Worm (Caenorhabditis elegans) whole organism, early embryonic: ENCODE measurements around the gene F40D4.17.

Source experiments
- B0310.2 ChIP-seq: sonication (generic microtip); optimal IDR thresholded peaks from 2 replicates; lab custom pipeline; 2016; ENCODE audit warnings: mild to moderate bottlenecking, missing genetic modification characterization, missing compliant biosample characterization
- F13C5.2 ChIP-seq: sonication (generic microtip); optimal IDR thresholded peaks from 2 replicates; lab custom pipeline; 2017; ENCODE audit warnings: mild to moderate bottlenecking, missing genetic modification characterization, inconsistent platforms, missing compliant biosample characterization
- aly-1 ChIP-seq: sonication (generic microtip); optimal IDR thresholded peaks from 2 replicates; lab custom pipeline; 2016; ENCODE audit warnings: missing genetic modification characterization, missing compliant biosample characterization
- ama-1 ChIP-seq: fragments of 150-350 bp; optimal IDR thresholded peaks from 2 replicates; lab custom pipeline; 2014
- ceh-13 ChIP-seq: fragments of 200-800 bp; sonication (Bioruptor generic); optimal IDR thresholded peaks from 2 replicates; lab custom pipeline; 2018; ENCODE audit warnings: mild to moderate bottlenecking, missing genetic modification characterization, missing compliant biosample characterization
- ceh-36 ChIP-seq: sonication (generic microtip); optimal IDR thresholded peaks from 2 replicates; lab custom pipeline; 2016; ENCODE audit warnings: missing genetic modification characterization, inconsistent platforms, missing compliant biosample characterization
- ets-7 ChIP-seq: sonication (generic microtip); optimal IDR thresholded peaks from 2 replicates; lab custom pipeline; 2016; ENCODE audit warnings: missing genotype, missing genetic modification characterization, missing compliant biosample characterization
- flt-1 ChIP-seq: fragments of 200-800 bp; sonication (Bioruptor generic); IDR thresholded peaks from 2 replicates; pipeline ENCODE4 v1.3.6; 2022; ENCODE audit warnings: missing genetic modification characterization, missing compliant biosample characterization
- hmbx-1 ChIP-seq: sonication (generic microtip); optimal IDR thresholded peaks from 2 replicates; lab custom pipeline; 2016; ENCODE audit warnings: mild to moderate bottlenecking, missing genetic modification characterization, missing compliant biosample characterization
- hmg-4 ChIP-seq: fragments of 200-800 bp; sonication (Bioruptor generic); optimal IDR thresholded peaks from 2 replicates; lab custom pipeline; 2018; ENCODE audit warnings: mild to moderate bottlenecking, missing genetic modification characterization, missing compliant biosample characterization
- hnd-1 ChIP-seq: sonication (generic microtip); optimal IDR thresholded peaks from 2 replicates; lab custom pipeline; 2016; ENCODE audit warnings: missing genetic modification characterization, missing compliant biosample characterization
- pes-1 ChIP-seq: fragments of 200-800 bp; sonication (Bioruptor generic); IDR thresholded peaks from 2 replicates; pipeline ENCODE4 v1.3.6; 2022; ENCODE audit warnings: missing genetic modification reagents, missing genetic modification characterization, missing compliant biosample characterization
- scrt-1 ChIP-seq: fragments of 200-800 bp; sonication (Bioruptor generic); IDR thresholded peaks from 2 replicates; pipeline ENCODE4 v1.3.6; 2022; ENCODE audit warnings: missing genetic modification characterization, missing compliant biosample characterization
- sea-1 ChIP-seq: fragments of 200-800 bp; sonication (Bioruptor generic); conservative IDR thresholded peaks from 2 replicates; pipeline ENCODE4 v1.3.6; 2022; ENCODE audit warnings: missing genetic modification characterization, missing compliant biosample characterization
- tbx-11 ChIP-seq: fragments of 200-800 bp; sonication (Bioruptor generic); IDR thresholded peaks from 2 replicates; pipeline ENCODE4 v1.3.6; 2022; ENCODE audit warnings: missing genetic modification characterization, missing compliant biosample characterization
- tbx-37 ChIP-seq: fragments of 200-800 bp; sonication (Bioruptor generic); conservative IDR thresholded peaks from 2 replicates; pipeline ENCODE4 v1.3.6; 2022; ENCODE audit warnings: missing genetic modification reagents, missing genetic modification characterization, missing compliant biosample characterization
- tra-4 ChIP-seq: sonication (generic microtip); optimal IDR thresholded peaks from 2 replicates; lab custom pipeline; 2017; ENCODE audit warnings: missing genetic modification characterization, missing compliant biosample characterization

F40D4.17 gene

DNA sequence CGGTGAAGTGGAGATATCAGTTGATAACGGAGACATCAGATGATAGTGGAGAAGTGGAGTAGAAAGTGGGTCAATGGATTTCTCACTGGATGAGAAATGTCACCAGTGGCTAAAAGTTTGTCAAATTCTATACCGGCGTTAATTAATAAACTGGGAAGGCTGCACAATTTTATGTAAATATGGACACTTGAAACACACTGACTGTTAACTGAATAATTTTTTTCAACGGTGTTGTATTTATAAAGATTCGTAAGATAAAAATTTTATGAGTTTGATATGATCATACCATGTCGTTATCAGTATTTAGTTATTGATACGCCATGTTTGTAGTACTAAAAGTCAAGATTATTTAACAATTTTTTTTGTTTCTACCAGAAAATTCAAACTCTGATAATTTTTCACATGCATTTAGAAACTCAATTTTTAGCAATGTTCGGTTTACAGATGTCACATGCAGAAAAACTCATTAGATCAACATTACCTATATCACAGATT lies 4.2 kb upstream of the F40D4.17 start, which contains the start of gene F40D4.12:
Gene F40D4.12 (plus strand): TSS at position 445 of the 495 bp plus-strand sequence.
- TF ChIP-seq tbx-37 (GFP tag; lab: Robert Waterston, UW) (no peak), aly-1 (tag; lab: Kevin White, UChicago) (no peak)

DNA sequence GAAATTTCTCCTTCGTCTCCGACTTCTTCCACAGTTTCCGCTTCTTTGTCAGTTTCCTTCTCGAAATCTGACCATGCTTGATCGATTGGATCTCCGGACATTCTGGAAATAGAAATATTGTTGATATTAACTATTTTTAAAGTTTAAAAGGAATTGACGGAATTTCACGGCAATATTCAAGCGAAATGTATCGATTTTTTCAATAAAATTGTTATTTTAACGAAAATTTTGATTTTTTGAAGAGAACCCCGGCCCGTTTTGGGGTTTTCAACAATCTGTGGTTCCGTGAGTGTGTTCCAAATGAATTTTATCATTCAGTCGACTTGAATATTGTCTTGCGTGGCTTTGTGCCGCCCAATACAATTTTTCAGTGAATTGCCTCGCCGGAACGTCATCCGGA lies 1.9 kb upstream of the F40D4.17 start, which contains the start of gene F40D4.13:
Gene F40D4.13 (minus strand): TSS at position 101 of the 400 bp plus-strand sequence.
- TF ChIP-seq B0310.2 (tag; lab: Kevin White, UChicago) (no peak), ceh-36 (tag; lab: Kevin White, UChicago) (no peak), sea-1 (GFP tag; lab: Robert Waterston, UW) (no peak)

DNA sequence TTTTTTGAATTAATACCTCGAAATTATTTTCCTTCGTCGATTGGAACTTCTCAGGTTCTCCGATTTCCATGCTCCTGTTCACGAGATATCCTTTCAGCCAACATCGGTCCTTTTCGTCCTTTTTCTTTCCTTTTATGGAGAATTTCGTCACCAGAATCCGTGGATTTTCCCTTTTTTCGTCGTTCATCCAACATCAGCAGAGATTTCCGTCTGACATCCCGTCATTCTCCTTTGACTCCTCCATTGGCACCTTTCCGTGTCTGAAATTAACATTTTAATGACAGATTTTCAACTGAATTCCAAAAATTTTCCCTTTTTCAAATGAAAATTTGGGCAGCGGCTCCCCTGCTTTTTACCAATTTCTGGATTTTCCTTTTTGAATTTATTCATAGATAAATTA lies 290 bp downstream of the F40D4.17 start:
- no peak for TF ChIP-seq hmbx-1
- no peak for TF ChIP-seq flt-1 (GFP tag; lab: Robert Waterston, UW)
- TF ChIP-seq aly-1 (tag; lab: Kevin White, UChicago): no peak
- TF ChIP-seq tra-4 (tag; lab: Kevin White, UChicago): no peak
- no peak for TF ChIP-seq ceh-36 (tag; lab: Kevin White, UChicago)
- no peak for TF ChIP-seq ceh-13 (GFP tag; lab: Kevin White, UChicago)
- TF ChIP-seq pes-1: no peak
- no peak for TF ChIP-seq F13C5.2 (tag; lab: Kevin White, UChicago)
- no peak for TF ChIP-seq B0310.2 (tag; lab: Kevin White, UChicago)
- TF ChIP-seq hnd-1: no peak
- TF ChIP-seq tbx-37 (GFP tag; lab: Robert Waterston, UW): no peak
- TF ChIP-seq sea-1 (GFP tag; lab: Robert Waterston, UW): no peak
- no peak for TF ChIP-seq scrt-1 (GFP tag; lab: Robert Waterston, UW)
- TF ChIP-seq ets-7: no peak
- no peak for TF ChIP-seq tbx-11 (GFP tag; lab: Robert Waterston, UW)
- no peak for TF ChIP-seq hmg-4 (GFP tag; lab: Kevin White, UChicago)
- TF ChIP-seq ama-1 (lab: Kevin White, UChicago): no peak

DNA sequence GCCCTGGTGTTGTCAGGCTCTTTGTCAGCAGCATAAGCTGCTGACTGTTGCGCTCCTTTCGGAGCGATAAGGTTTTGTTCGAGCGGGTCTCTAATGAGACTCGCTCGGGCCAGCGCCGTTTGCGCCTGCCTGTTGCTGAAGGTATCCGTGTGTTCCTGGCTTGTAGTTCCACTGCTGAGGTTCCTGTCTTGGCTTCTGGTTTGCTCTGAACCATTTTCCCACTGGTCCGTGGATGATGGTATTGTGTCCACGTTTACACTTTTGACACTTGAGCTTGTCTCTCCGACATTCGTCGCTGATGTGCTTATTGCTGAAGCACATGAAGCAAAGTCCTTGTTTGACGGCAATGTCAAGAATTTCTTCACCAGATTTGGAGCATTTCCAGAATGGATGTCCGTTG lies 3.9 kb downstream of the F40D4.17 start:
- no peak for TF ChIP-seq ama-1 (lab: Kevin White, UChicago)
- TF ChIP-seq scrt-1 (GFP tag; lab: Robert Waterston, UW): no peak
- TF ChIP-seq hmg-4 (GFP tag; lab: Kevin White, UChicago): no peak
- no peak for TF ChIP-seq ets-7
- TF ChIP-seq pes-1: no peak
- no peak for TF ChIP-seq aly-1 (tag; lab: Kevin White, UChicago)
- TF ChIP-seq tbx-11 (GFP tag; lab: Robert Waterston, UW): no peak
- TF ChIP-seq hmbx-1: no peak
- TF ChIP-seq ceh-13 (GFP tag; lab: Kevin White, UChicago): no peak
- TF ChIP-seq flt-1 (GFP tag; lab: Robert Waterston, UW): no peak
- no peak for TF ChIP-seq sea-1 (GFP tag; lab: Robert Waterston, UW)
- TF ChIP-seq tbx-37 (GFP tag; lab: Robert Waterston, UW): no peak
- no peak for TF ChIP-seq tra-4 (tag; lab: Kevin White, UChicago)

DNA sequence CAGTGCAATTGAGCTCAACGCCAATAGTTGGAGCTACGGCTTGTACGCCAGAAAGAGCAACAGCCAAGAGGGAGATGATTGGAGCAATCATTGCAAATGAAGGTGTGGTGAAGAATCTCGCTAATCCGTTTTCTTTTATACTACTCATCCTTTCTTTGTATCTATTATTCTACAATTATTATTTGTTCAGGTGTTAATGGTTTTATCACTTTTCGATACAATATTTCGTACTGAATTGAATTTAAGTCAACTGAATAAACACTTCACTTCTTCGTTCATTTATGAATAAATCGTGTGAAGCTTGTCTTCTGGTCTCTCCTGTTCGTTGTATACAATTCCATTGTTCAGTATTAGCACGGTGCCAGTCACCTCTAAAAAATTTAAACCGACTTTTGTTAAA lies 46.9 kb downstream of the F40D4.17 start, which contains the start of gene ZK218.11:
Gene ZK218.11 (minus strand): TSS at position 101 of the 400 bp plus-strand sequence.
- no peak for TF ChIP-seq hmbx-1
- TF ChIP-seq pes-1: no peak
- no peak for TF ChIP-seq ceh-13 (GFP tag; lab: Kevin White, UChicago)
- TF ChIP-seq sea-1 (GFP tag; lab: Robert Waterston, UW): no peak
- no peak for TF ChIP-seq tbx-11 (GFP tag; lab: Robert Waterston, UW)
- TF ChIP-seq hnd-1: no peak
- TF ChIP-seq tra-4 (tag; lab: Kevin White, UChicago): no peak
- no peak for TF ChIP-seq F13C5.2 (tag; lab: Kevin White, UChicago)

DNA sequence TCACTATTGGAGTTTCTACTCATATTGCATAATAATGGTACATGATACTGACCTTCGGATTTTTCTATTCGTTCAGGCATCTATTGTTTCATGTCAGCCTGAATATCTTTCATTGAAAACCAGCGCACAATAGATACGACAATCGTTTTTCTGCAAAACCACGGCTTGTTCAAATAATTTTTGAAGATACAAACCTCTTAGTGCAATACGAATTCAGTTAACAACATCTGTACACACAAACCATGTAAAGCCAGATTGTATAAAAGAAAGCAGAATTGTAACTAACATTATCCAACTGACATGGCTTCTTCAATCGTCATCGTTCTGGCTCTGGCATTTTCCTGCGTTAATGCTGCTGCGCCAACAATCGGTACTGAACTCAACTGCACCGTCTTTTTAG lies 49.8 kb downstream of the F40D4.17 start, which contains the start of gene ZK218.7:
Gene ZK218.7 (plus strand): TSS at position 301 of the 400 bp plus-strand sequence.
- TF ChIP-seq ama-1 (lab: Kevin White, UChicago): no peak
- no peak for TF ChIP-seq sea-1 (GFP tag; lab: Robert Waterston, UW)
- TF ChIP-seq ets-7: no peak
- TF ChIP-seq hnd-1: no peak
- no peak for TF ChIP-seq B0310.2 (tag; lab: Kevin White, UChicago)
